Worm (Caenorhabditis elegans): ENCODE data around the gene acr-2.

acr-2 gene

DNA sequence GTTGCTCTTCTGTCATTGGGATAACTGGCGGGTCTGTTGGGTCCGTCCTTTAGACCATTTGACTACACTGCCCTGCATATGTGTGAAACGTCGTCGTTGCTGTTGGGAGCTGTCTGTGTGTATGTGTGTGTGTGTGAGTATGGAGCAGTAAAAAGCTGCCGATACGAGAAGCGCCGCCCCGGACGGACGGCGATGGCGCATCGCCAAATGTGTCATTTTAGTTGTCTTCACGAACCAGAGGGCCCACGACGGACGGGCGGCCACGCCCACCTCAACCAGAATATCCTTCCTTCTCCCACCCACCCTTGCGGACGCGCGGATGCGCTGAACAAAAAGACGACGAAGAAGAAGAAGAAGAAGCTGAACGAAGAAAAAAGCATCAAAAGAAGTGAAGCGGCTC lies at the start of gene acr-2:
Gene acr-2 (plus strand): TSS at position 301 of the 400 bp plus-strand sequence.
- no peak for TF ChIP-seq pha-4 (tag; optimal IDR thresholded peaks at IDR 0.05)
- TF ChIP-seq mab-5 (tag; optimal IDR thresholded peaks at IDR 0.05), result no peak
- TF ChIP-seq sptf-1 (tag; optimal IDR thresholded peaks at IDR 0.05), result no peak
- no peak for TF ChIP-seq blmp-1 (tag; optimal IDR thresholded peaks at IDR 0.05)
- no peak for TF ChIP-seq unc-39 (tag; optimal IDR thresholded peaks at IDR 0.05)
- no peak for TF ChIP-seq unc-62 (GFP tag; optimal IDR thresholded peaks at IDR 0.05)
- no peak for TF ChIP-seq mls-2 (tag; optimal IDR thresholded peaks at IDR 0.05)
- TF ChIP-seq ceh-83 (GFP tag; optimal IDR thresholded peaks at IDR 0.05), result no peak
- TF ChIP-seq bed-3 (GFP tag; optimal IDR thresholded peaks at IDR 0.05), result no peak
- no peak for TF ChIP-seq flh-1 (GFP tag; optimal IDR thresholded peaks at IDR 0.05)
- no peak for TF ChIP-seq ces-1 (GFP tag; optimal IDR thresholded peaks at IDR 0.05)
- no peak for TF ChIP-seq mep-1 (tag; optimal IDR thresholded peaks at IDR 0.05)
- no peak for TF ChIP-seq nhr-12 (tag; optimal IDR thresholded peaks at IDR 0.05)

DNA sequence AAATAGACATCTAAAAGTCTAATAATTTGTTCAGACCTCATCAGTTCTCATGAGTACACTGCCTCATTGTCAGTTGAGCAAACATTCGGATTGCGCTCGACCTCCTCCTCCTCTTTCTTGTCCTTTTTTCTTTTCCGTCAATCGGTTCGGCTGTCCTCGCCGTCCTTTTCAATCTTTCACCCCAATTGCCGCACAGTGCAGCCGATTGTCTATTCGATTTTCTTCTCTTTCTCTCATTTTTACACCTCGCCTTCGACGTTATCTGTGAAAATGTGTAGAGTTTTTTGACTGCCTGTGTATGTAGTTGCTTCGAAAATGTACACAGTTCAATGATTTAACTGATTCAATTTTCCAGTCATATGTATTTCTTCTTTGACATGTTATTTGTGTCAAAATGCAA lies 49.2 kb upstream of the acr-2 start:
- no peak for TF ChIP-seq unc-62 (GFP tag; optimal IDR thresholded peaks at IDR 0.05)
- peak; percentile 34 for TF ChIP-seq pha-4 (tag; optimal IDR thresholded peaks at IDR 0.05)

ce11 chrX:6654139-6654538 lies 48.2 kb upstream of the acr-2 start:
- TF ChIP-seq M03D4.4 (tag; optimal IDR thresholded peaks at IDR 0.05) (no peak), hlh-1 (tag; optimal IDR thresholded peaks at IDR 0.05) (no peak), drap-1 (GFP tag; optimal IDR thresholded peaks at IDR 0.05) (no peak), ham-2 (GFP tag; optimal IDR thresholded peaks at IDR 0.05) (no peak), unc-62 (GFP tag; optimal IDR thresholded peaks at IDR 0.05) (no peak), mls-2 (tag; optimal IDR thresholded peaks at IDR 0.05) (no peak), mab-5 (tag; optimal IDR thresholded peaks at IDR 0.05) (no peak), cnd-1 (tag; optimal IDR thresholded peaks at IDR 0.05) (no peak), snpc-4 (tag; optimal IDR thresholded peaks at IDR 0.05) (no peak), mep-1 (tag; optimal IDR thresholded peaks at IDR 0.05) (no peak), unc-39 (tag; optimal IDR thresholded peaks at IDR 0.05) (no peak), lin-32 (GFP tag; optimal IDR thresholded peaks at IDR 0.05) (no peak), blmp-1 (tag; optimal IDR thresholded peaks at IDR 0.05) (no peak), tbx-8 (GFP tag; optimal IDR thresholded peaks at IDR 0.05) (no peak), ceh-39 (tag; optimal IDR thresholded peaks at IDR 0.05) (no peak), zip-8 (tag; optimal IDR thresholded peaks at IDR 0.05) (no peak), ceh-83 (GFP tag; optimal IDR thresholded peaks at IDR 0.05) (no peak), ces-1 (GFP tag; optimal IDR thresholded peaks at IDR 0.05) (no peak)

ce11 chrX:6655163-6655562 lies 47.2 kb upstream of the acr-2 start, which contains the start of gene nhr-173:
Gene nhr-173 (plus strand): TSS chrX:6655528.
- TF ChIP-seq zip-8 (tag; optimal IDR thresholded peaks at IDR 0.05), result no peak
- no peak for TF ChIP-seq unc-62 (GFP tag; optimal IDR thresholded peaks at IDR 0.05)
- TF ChIP-seq lin-13 (tag; optimal IDR thresholded peaks at IDR 0.05), result no peak
- TF ChIP-seq ztf-11 (tag; optimal IDR thresholded peaks at IDR 0.05), result no peak
- TF ChIP-seq flh-1 (GFP tag; optimal IDR thresholded peaks at IDR 0.05), result no peak
- TF ChIP-seq ham-2 (GFP tag; optimal IDR thresholded peaks at IDR 0.05), result no peak
- no peak for TF ChIP-seq tbx-8 (GFP tag; optimal IDR thresholded peaks at IDR 0.05)
- TF ChIP-seq nhr-2 (tag; optimal IDR thresholded peaks at IDR 0.05), result no peak

DNA sequence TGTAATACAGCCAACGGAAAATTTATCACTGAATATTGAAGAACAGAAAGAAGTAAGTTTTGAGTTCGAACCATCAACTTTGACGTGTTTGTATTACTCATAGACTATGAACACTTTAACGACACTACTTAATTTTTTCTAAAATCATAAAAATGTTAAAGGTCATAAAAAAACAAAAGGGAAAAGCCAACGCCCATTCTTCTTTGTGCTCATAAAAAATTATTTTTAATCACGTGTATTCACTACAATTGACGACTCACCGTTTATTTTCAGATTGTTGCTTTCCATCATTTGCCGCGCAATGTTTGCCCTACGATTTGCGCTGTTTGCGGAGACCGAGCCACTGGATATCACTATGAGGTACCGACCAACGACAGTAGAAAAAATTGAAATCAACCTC lies 46.1 kb upstream of the acr-2 start:
- TF ChIP-seq elt-1 (tag; optimal IDR thresholded peaks at IDR 0.05; ENCODE audit: borderline replicate concordance, insufficient read depth) (no peak), elt-3 (tag; optimal IDR thresholded peaks at IDR 0.05) (no peak), flh-1 (GFP tag; optimal IDR thresholded peaks at IDR 0.05) (no peak), nhr-12 (tag; optimal IDR thresholded peaks at IDR 0.05) (no peak), tbx-8 (GFP tag; optimal IDR thresholded peaks at IDR 0.05) (no peak), lin-13 (tag; optimal IDR thresholded peaks at IDR 0.05) (no peak), snpc-4 (tag; optimal IDR thresholded peaks at IDR 0.05) (no peak), cnd-1 (tag; optimal IDR thresholded peaks at IDR 0.05) (no peak)

- TF ChIP-seq flh-1 (GFP tag; optimal IDR thresholded peaks at IDR 0.05) (no peak), mls-2 (tag; optimal IDR thresholded peaks at IDR 0.05) (no peak), nhr-237 (tag; optimal IDR thresholded peaks at IDR 0.05) (no peak), nhr-2 (tag; optimal IDR thresholded peaks at IDR 0.05) (no peak), snpc-4 (tag; optimal IDR thresholded peaks at IDR 0.05) (no peak), unc-39 (tag; optimal IDR thresholded peaks at IDR 0.05) (no peak), ces-1 (GFP tag; optimal IDR thresholded peaks at IDR 0.05) (no peak)
Measured at ce11 chrX:6656770-6657169, 45.6 kb upstream of the acr-2 start.
